Fruit fly (Drosophila melanogaster) whole organism, embryonic: ENCODE results near the gene AP-1sigma.

Experiments
- Atf6 ChIP-seq: fragments of 200-800 bp; sonication (Bioruptor generic); IDR thresholded peaks from 2 replicates; pipeline ENCODE4 v1.3.6; 2022; ENCODE audit warnings: missing biosample characterization, missing genetic modification characterization
- C15 ChIP-seq: fragments of 200-800 bp; sonication (Bioruptor generic); IDR thresholded peaks from 3 replicates; pipeline ENCODE4 v1.3.6; 2022; ENCODE audit warnings: missing biosample characterization, missing genetic modification characterization
- CG10274 ChIP-seq: fragments of 200-800 bp; sonication (Bioruptor generic); optimal IDR thresholded peaks from 3 replicates; lab custom pipeline; 2017; ENCODE audit warnings: missing biosample characterization, mild to moderate bottlenecking, missing genetic modification characterization
- CG10462 ChIP-seq: fragments of 200-800 bp; sonication (Bioruptor generic); optimal IDR thresholded peaks from 2 replicates; lab custom pipeline; 2016; ENCODE audit warnings: missing biosample characterization, missing genetic modification characterization
- CG10654 ChIP-seq: fragments of 200-800 bp; sonication (Bioruptor generic); optimal IDR thresholded peaks from 2 replicates; lab custom pipeline; 2016; ENCODE audit warnings: missing biosample characterization, missing genetic modification characterization
- CG11085 ChIP-seq: fragments of 200-800 bp; sonication (Bioruptor generic); IDR thresholded peaks from 2 replicates; pipeline ENCODE4 v1.3.6; 2022; ENCODE audit warnings: missing biosample characterization, missing genetic modification characterization
- CG11093 ChIP-seq: fragments of 200-800 bp; sonication (Bioruptor generic); IDR thresholded peaks from 3 replicates; pipeline ENCODE4 v1.3.6; 2022; ENCODE audit warnings: missing biosample characterization, missing genetic modification characterization
- CG11696 ChIP-seq: fragments of 200-800 bp; sonication (Bioruptor generic); IDR thresholded peaks from 2 replicates; pipeline ENCODE4 v1.3.6; 2022; ENCODE audit warnings: missing biosample characterization, missing genetic modification characterization
- CG12769 ChIP-seq: fragments of 200-800 bp; sonication (Bioruptor generic); optimal IDR thresholded peaks from 2 replicates; lab custom pipeline; 2019; ENCODE audit warnings: missing biosample characterization, mild to moderate bottlenecking, missing genetic modification characterization, moderate library complexity
- CG13624 ChIP-seq: fragments of 200-800 bp; sonication (Bioruptor generic); optimal IDR thresholded peaks from 2 replicates; lab custom pipeline; 2016; ENCODE audit warnings: missing biosample characterization, missing genetic modification characterization
- CG14050 ChIP-seq: fragments of 200-800 bp; sonication (Bioruptor generic); IDR thresholded peaks from 3 replicates; pipeline ENCODE4 v1.3.6; 2022; ENCODE audit warnings: missing biosample characterization, missing genetic modification characterization
- CG1529 ChIP-seq: fragments of 200-800 bp; sonication (Bioruptor generic); optimal IDR thresholded peaks from 3 replicates; lab custom pipeline; 2018; ENCODE audit warnings: missing biosample characterization, missing genetic modification characterization
- CG15479 ChIP-seq: fragments of 200-800 bp; sonication (Bioruptor generic); optimal IDR thresholded peaks from 3 replicates; lab custom pipeline; 2019; ENCODE audit warnings: missing biosample characterization, mild to moderate bottlenecking, missing genetic modification characterization, moderate library complexity
- CG15696 ChIP-seq: fragments of 200-800 bp; sonication (Bioruptor generic); optimal IDR thresholded peaks from 2 replicates; lab custom pipeline; 2019; ENCODE audit warnings: missing biosample characterization, mild to moderate bottlenecking, missing genetic modification characterization, moderate library complexity
- CG16863 ChIP-seq: fragments of 200-800 bp; sonication (Bioruptor generic); optimal IDR thresholded peaks from 3 replicates; lab custom pipeline; 2016; ENCODE audit warnings: missing biosample characterization, missing genetic modification characterization
- CG17359 ChIP-seq: fragments of 200-800 bp; sonication (Bioruptor generic); optimal IDR thresholded peaks from 3 replicates; lab custom pipeline; 2018; ENCODE audit warnings: missing biosample characterization, mild to moderate bottlenecking, missing genetic modification characterization, moderate library complexity
- CG1792 ChIP-seq: fragments of 200-800 bp; sonication (Bioruptor generic); optimal IDR thresholded peaks from 2 replicates; lab custom pipeline; 2016; ENCODE audit warnings: missing biosample characterization, missing genetic modification characterization
- CG2889 ChIP-seq: fragments of 200-800 bp; sonication (Bioruptor generic); IDR thresholded peaks from 3 replicates; pipeline ENCODE4 v1.3.6; 2022; ENCODE audit warnings: missing biosample characterization, missing genetic modification characterization
- CG3281 ChIP-seq: fragments of 200-800 bp; sonication (Bioruptor generic); optimal IDR thresholded peaks from 3 replicates; lab custom pipeline; 2017; ENCODE audit warnings: missing biosample characterization, mild to moderate bottlenecking, missing genetic modification characterization
- CG42726 ChIP-seq: fragments of 200-800 bp; sonication (Bioruptor generic); IDR thresholded peaks from 2 replicates; pipeline ENCODE4 v1.3.6; 2022; ENCODE audit warnings: missing biosample characterization, missing genetic modification characterization; ENCODE audit not compliant: partially characterized antibody
- CG4617 ChIP-seq: fragments of 200-800 bp; sonication (Bioruptor generic); optimal IDR thresholded peaks from 3 replicates; lab custom pipeline; 2016; ENCODE audit warnings: missing biosample characterization, missing genetic modification characterization, borderline replicate concordance
- CG6254 ChIP-seq: fragments of 200-800 bp; sonication (Bioruptor generic); optimal IDR thresholded peaks from 3 replicates; lab custom pipeline; 2017; ENCODE audit warnings: mild to moderate bottlenecking, missing biosample characterization, missing genetic modification reagents, missing genetic modification characterization
- CG6854 ChIP-seq: fragments of 200-800 bp; sonication (Bioruptor generic); optimal IDR thresholded peaks from 3 replicates; lab custom pipeline; 2017; ENCODE audit warnings: missing biosample characterization, mild to moderate bottlenecking, missing genetic modification characterization
- CG7357 ChIP-seq: fragments of 200-800 bp; sonication (Bioruptor generic); IDR thresholded peaks from 3 replicates; pipeline ENCODE4 v1.3.6; 2022; ENCODE audit warnings: missing biosample characterization, missing genetic modification characterization
- CG7745 ChIP-seq: fragments of 200-800 bp; sonication (Bioruptor generic); optimal IDR thresholded peaks from 2 replicates; lab custom pipeline; 2018; ENCODE audit warnings: missing biosample characterization, mild to moderate bottlenecking, missing genetic modification characterization, moderate library complexity
- CG8944 ChIP-seq: fragments of 200-800 bp; sonication (Bioruptor generic); optimal IDR thresholded peaks from 3 replicates; lab custom pipeline; 2016; ENCODE audit warnings: missing biosample characterization, missing genetic modification characterization
- Dad ChIP-seq: fragments of 200-800 bp; sonication (Bioruptor generic); optimal IDR thresholded peaks from 3 replicates; lab custom pipeline; 2016; ENCODE audit warnings: missing biosample characterization, missing genetic modification characterization
- Doc3 ChIP-seq: fragments of 200-800 bp; sonication (Bioruptor generic); IDR thresholded peaks from 3 replicates; pipeline ENCODE4 v1.3.6; 2022; ENCODE audit warnings: missing biosample characterization, missing genetic modification characterization; ENCODE audit not compliant: partially characterized antibody
- Drgx ChIP-seq: fragments of 200-800 bp; sonication (Bioruptor generic); IDR thresholded peaks from 2 replicates; pipeline ENCODE4 v1.3.6; 2022; ENCODE audit warnings: missing biosample characterization, missing genetic modification characterization
- Ets65A ChIP-seq: fragments of 200-800 bp; sonication (Bioruptor generic); peaks from one replicate; lab custom pipeline; 2016; ENCODE audit warnings: missing biosample characterization, missing genetic modification characterization
- Lpt ChIP-seq: fragments of >200 bp; optimal IDR thresholded peaks from 2 replicates; lab custom pipeline; 2018; ENCODE audit warnings: missing biosample characterization, missing genetic modification characterization
- MESR4 ChIP-seq: fragments of 200-800 bp; sonication (Bioruptor generic); optimal IDR thresholded peaks from 2 replicates; lab custom pipeline; 2018; ENCODE audit warnings: missing biosample characterization, mild to moderate bottlenecking, missing genetic modification characterization, moderate library complexity
- Meics ChIP-seq: fragments of 200-800 bp; sonication (Bioruptor generic); optimal IDR thresholded peaks from 2 replicates; lab custom pipeline; 2017; ENCODE audit warnings: missing biosample characterization, mild to moderate bottlenecking, missing genetic modification characterization
- Poxn ChIP-seq: fragments of 200-800 bp; sonication (Bioruptor generic); IDR thresholded peaks from 2 replicates; pipeline ENCODE4 v1.3.6; 2022; ENCODE audit warnings: missing biosample characterization, missing genetic modification characterization
- bowl ChIP-seq: fragments of 200-800 bp; sonication (Bioruptor generic); IDR thresholded peaks from 2 replicates; pipeline ENCODE4 v1.3.6; 2022; ENCODE audit warnings: missing biosample characterization, missing genetic modification characterization
- caup ChIP-seq: fragments of 200-800 bp; sonication (Bioruptor generic); optimal IDR thresholded peaks from 3 replicates; lab custom pipeline; 2017; ENCODE audit warnings: missing biosample characterization, mild to moderate bottlenecking, missing genetic modification characterization, moderate library complexity; ENCODE audit not compliant: severe bottlenecking
- gfzf ChIP-seq: fragments of 200-800 bp; sonication (Bioruptor generic); optimal IDR thresholded peaks from 2 replicates; lab custom pipeline; 2016; ENCODE audit warnings: missing biosample characterization, mild to moderate bottlenecking, missing genetic modification characterization, moderate library complexity
- grn ChIP-seq: fragments of 200-800 bp; sonication (Bioruptor generic); optimal IDR thresholded peaks from 3 replicates; lab custom pipeline; 2017; ENCODE audit warnings: missing biosample characterization, missing genetic modification characterization
- gt ChIP-seq: fragments of 200-800 bp; sonication (Bioruptor generic); IDR thresholded peaks from 2 replicates; pipeline ENCODE4 v1.3.6; 2022; ENCODE audit warnings: missing biosample characterization, missing genetic modification characterization
- ind ChIP-seq: fragments of 200-800 bp; sonication (Bioruptor generic); optimal IDR thresholded peaks from 3 replicates; lab custom pipeline; 2016; ENCODE audit warnings: missing biosample characterization, missing genetic modification characterization
- odd ChIP-seq: fragments of 200-800 bp; sonication (Bioruptor generic); optimal IDR thresholded peaks from 2 replicates; lab custom pipeline; 2017; ENCODE audit warnings: missing biosample characterization, mild to moderate bottlenecking, missing genetic modification characterization
- pfk ChIP-seq: fragments of 200-800 bp; sonication (Bioruptor generic); optimal IDR thresholded peaks from 2 replicates; lab custom pipeline; 2018; ENCODE audit warnings: missing biosample characterization, mild to moderate bottlenecking, missing genetic modification characterization, moderate library complexity
- ranshi ChIP-seq: fragments of 200-800 bp; sonication (Bioruptor generic); IDR thresholded peaks from 2 replicates; pipeline ENCODE4 v1.3.6; 2022; ENCODE audit warnings: missing biosample characterization, missing genetic modification characterization
- schlank ChIP-seq: fragments of 200-800 bp; sonication (Bioruptor generic); optimal IDR thresholded peaks from 2 replicates; lab custom pipeline; 2018; ENCODE audit warnings: missing biosample characterization, mild to moderate bottlenecking, missing genetic modification characterization
- sisA ChIP-seq: fragments of 200-800 bp; sonication (Bioruptor generic); IDR thresholded peaks from 2 replicates; pipeline ENCODE4 v1.3.6; 2022; ENCODE audit warnings: missing biosample characterization, missing genetic modification characterization
- slp2 ChIP-seq: fragments of 200-800 bp; sonication (Bioruptor generic); optimal IDR thresholded peaks from 2 replicates; lab custom pipeline; 2016; ENCODE audit warnings: missing biosample characterization, missing genetic modification characterization
- ssp ChIP-seq: fragments of 200-800 bp; sonication (Bioruptor generic); IDR thresholded peaks from 2 replicates; pipeline ENCODE4 v1.3.6; 2022; ENCODE audit warnings: missing biosample characterization, missing genetic modification characterization
- stc ChIP-seq: fragments of 200-800 bp; sonication (Bioruptor generic); IDR thresholded peaks from 2 replicates; pipeline ENCODE4 v1.3.6; 2022; ENCODE audit warnings: missing biosample characterization, missing genetic modification characterization
- wor ChIP-seq: fragments of 200-800 bp; sonication (Bioruptor generic); IDR thresholded peaks from 2 replicates; pipeline ENCODE4 v1.3.6; 2022; ENCODE audit warnings: missing biosample characterization, missing genetic modification characterization
- zen ChIP-seq: fragments of 200-800 bp; sonication (Bioruptor generic); optimal IDR thresholded peaks from 3 replicates; lab custom pipeline; 2018; ENCODE audit warnings: missing biosample characterization, mild to moderate bottlenecking, missing genetic modification characterization, moderate library complexity

The AP-1sigma gene

DNA sequence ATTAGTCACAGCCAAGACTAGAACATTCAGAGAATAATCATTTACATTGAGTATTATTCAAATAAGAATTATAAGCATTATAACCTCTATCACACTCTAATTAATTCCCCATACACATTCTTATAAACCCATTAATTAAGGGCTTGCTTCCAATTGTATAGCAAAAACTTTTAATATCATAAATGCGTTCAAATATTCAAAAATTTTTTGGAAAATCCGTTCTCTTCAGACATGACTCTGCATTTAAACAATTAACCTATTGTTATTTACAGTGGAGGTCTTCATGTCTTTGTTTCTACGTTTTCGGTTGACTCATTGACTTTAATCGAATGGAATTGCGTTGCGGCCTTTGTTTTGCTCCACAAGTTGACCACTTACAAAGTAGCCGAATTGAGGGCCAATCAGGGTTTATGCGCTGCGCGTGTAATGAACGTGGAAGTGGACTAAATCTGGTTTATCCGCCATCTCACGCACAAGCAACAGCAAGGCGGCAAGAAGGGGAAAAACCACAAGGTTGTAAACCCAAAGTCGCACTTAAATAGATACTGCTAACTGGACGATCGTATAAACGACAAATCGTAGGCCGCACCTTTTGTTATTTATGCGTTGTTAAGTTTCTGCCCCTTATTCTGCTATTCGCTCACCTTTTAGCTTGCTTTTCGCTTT, 37.4 kb upstream of the AP-1sigma start (continued):
- TF ChIP-seq Drgx (GFP tag; lab: Robert Waterston, UW) (peak; percentile 50; the same call in 1 of the 2 replicates), pfk (GFP tag; lab: Kevin White, UChicago) (no peak), CG4617 (GFP tag; lab: Kevin White, UChicago) (no peak), CG17359 (tag; lab: Kevin White, UChicago) (peak; percentile 40), CG15479 (GFP tag; lab: Kevin White, UChicago) (no peak), CG3281 (GFP tag; lab: Kevin White, UChicago) (peak; percentile 54), zen (tag; lab: Kevin White, UChicago) (no peak), CG1529 (GFP tag; lab: Kevin White, UChicago) (no peak), slp2 (no peak), CG8944 (peak; percentile 10), caup (GFP tag; lab: Kevin White, UChicago) (peak; percentile 76), CG11085 (GFP tag; lab: Robert Waterston, UW) (peak; percentile 46; the same call in 1 of the 2 replicates), CG10462 (no peak), gt (GFP tag; lab: Robert Waterston, UW) (no peak), Doc3 (no peak), bowl (GFP tag; lab: Robert Waterston, UW) (no peak), wor (GFP tag; lab: Robert Waterston, UW) (no peak), CG6254 (GFP tag; lab: Kevin White, UChicago) (no peak), CG16863 (GFP tag; lab: Kevin White, UChicago) (no peak), stc (GFP tag; lab: Robert Waterston, UW) (peak; percentile 57), ind (peak; percentile 29), ranshi (GFP tag; lab: Robert Waterston, UW) (peak; percentile 63; the same call in 1 of the 2 replicates), CG7745 (no peak), CG13624 (GFP tag; lab: Kevin White, UChicago) (peak; percentile 88), Atf6 (peak; percentile 79), Poxn (GFP tag; lab: Robert Waterston, UW) (0 out of 2 replicates have a peak, but pooled peaks have one; percentile 28), CG7357 (GFP tag; lab: Robert Waterston, UW) (no peak), CG2889 (GFP tag; lab: Robert Waterston, UW) (no peak), CG6854 (GFP tag; lab: Kevin White, UChicago) (no peak), grn (GFP tag; lab: Kevin White, UChicago) (peak; percentile 8), schlank (tag; lab: Kevin White, UChicago) (peak; percentile 82), CG42726 (no peak), gfzf (no peak), CG11093 (GFP tag; lab: Robert Waterston, UW) (0 out of 3 replicates have a peak, but pooled peaks have one; percentile 16), Meics (GFP tag; lab: Kevin White, UChicago) (peak; percentile 59), Dad (GFP tag; lab: Kevin White, UChicago) (peak; percentile 39), CG10274 (no peak), MESR4 (no peak), CG12769 (tag; lab: Kevin White, UChicago) (peak; percentile 94), ssp (GFP tag; lab: Robert Waterston, UW) (peak; percentile 35), CG10654 (no peak), CG15696 (tag; lab: Kevin White, UChicago) (peak; percentile 19), odd (GFP tag; lab: Kevin White, UChicago) (no peak), CG14050 (GFP tag; lab: Robert Waterston, UW) (peak; percentile 40; the same call in 1 of the 3 replicates), CG11696 (GFP tag; lab: Robert Waterston, UW) (0 out of 2 replicates have a peak, but pooled peaks have one; percentile 39), Ets65A (GFP tag; lab: Kevin White, UChicago) (peak; percentile 94), CG1792 (GFP tag; lab: Kevin White, UChicago) (peak; percentile 40), Lpt (GFP tag; lab: Kevin White, UChicago) (no peak), C15 (GFP tag; lab: Robert Waterston, UW) (peak; percentile 48; the same call in 1 of the 3 replicates), sisA (GFP tag; lab: Robert Waterston, UW) (0 out of 2 replicates have a peak, but pooled peaks have one; percentile 24)
